Fruit fly (Drosophila melanogaster): ENCODE results near the gene CG5388.

DNA sequence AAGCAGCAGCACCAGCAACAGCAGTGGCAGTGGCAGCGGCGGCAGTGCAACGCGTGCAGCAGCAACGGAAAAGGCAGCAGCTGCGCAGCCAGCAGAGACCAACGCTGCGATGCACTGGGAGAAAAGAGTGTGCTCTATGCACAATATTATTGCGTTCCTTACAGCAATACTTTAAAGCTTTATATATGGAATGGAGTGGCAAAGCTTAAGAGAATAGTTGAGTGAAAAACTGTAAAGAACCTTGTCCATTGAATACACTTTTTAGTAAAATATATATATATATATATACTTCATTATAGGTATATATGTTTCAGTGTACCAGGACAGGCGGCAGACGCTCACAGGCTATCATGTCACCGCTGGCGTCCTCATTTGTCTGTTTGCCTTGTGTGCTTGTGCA, 15.4 kb downstream of the CG5388 start:
- peak; percentile 33 for TF ChIP-seq Sox14 (GFP tag; optimal IDR thresholded peaks at IDR 0.05)
- TF ChIP-seq Ets96B (tag; optimal IDR thresholded peaks at IDR 0.05), result peak; percentile 77
- no peak for TF ChIP-seq Blimp-1 (GFP tag; optimal IDR thresholded peaks at IDR 0.05)
- TF ChIP-seq CG11902 (GFP tag; optimal IDR thresholded peaks at IDR 0.05), result no peak
- peak; percentile 31 for TF ChIP-seq lz (GFP tag; optimal IDR thresholded peaks at IDR 0.05)
- peak; percentile 72 for TF ChIP-seq achi (GFP tag; optimal IDR thresholded peaks at IDR 0.05)
- TF ChIP-seq CG32006 (GFP tag; optimal IDR thresholded peaks at IDR 0.05), result peak; percentile 77
- peak; percentile 72 for TF ChIP-seq CG3919 (GFP tag; optimal IDR thresholded peaks at IDR 0.05)
- 0 out of 3 replicates have a peak, but pooled peaks have one; percentile 51 for TF ChIP-seq eg (GFP tag; IDR thresholded peaks at IDR 0.05)
- peak in 1 of 2 experiments; percentile 74 for TF ChIP-seq ss (GFP tag; optimal IDR thresholded peaks at IDR 0.05)
- peak; percentile 52 for TF ChIP-seq CG16779 (tag; optimal IDR thresholded peaks at IDR 0.05)
- peak; percentile 71 for TF ChIP-seq net (GFP tag; optimal IDR thresholded peaks at IDR 0.05)
- peak; percentile 66 for TF ChIP-seq CG8119 (GFP tag; IDR thresholded peaks at IDR 0.05)
- TF ChIP-seq CG34406 (GFP tag; optimal IDR thresholded peaks at IDR 0.05), result peak; percentile 68

All from whole organism, prepupa.